Worm (Caenorhabditis elegans) whole organism, L1 larva: ENCODE measurements around the gene C14A4.7.
A peak's percentile ranks its signal among the peaks of the same experiment; 100 is the strongest.

ENCODE experiments used
- C16A3.4 ChIP-seq: fragments of 150-350 bp; optimal IDR thresholded peaks from 2 replicates; lab custom pipeline; 2014; ENCODE audit warnings: missing biosample characterization, missing genetic modification characterization
- F16B12.6 ChIP-seq: fragments of 150-350 bp; optimal IDR thresholded peaks from 2 replicates; lab custom pipeline; 2014; ENCODE audit warnings: missing biosample characterization, missing genetic modification characterization
- Y116A8C.19 ChIP-seq: sonication (generic microtip); optimal IDR thresholded peaks from 2 replicates; lab custom pipeline; 2016; ENCODE audit warnings: missing compliant biosample characterization, missing genetic modification characterization, borderline replicate concordance
- aha-1 ChIP-seq: fragments of 150-350 bp; optimal IDR thresholded peaks from 2 replicates; lab custom pipeline; 2014; ENCODE audit warnings: missing biosample characterization, missing genetic modification characterization
- alr-1 ChIP-seq: fragments of 200-800 bp; sonication (Bioruptor generic); optimal IDR thresholded peaks from 2 replicates; lab custom pipeline; 2018; ENCODE audit warnings: borderline replicate concordance, mild to moderate bottlenecking, missing genetic modification characterization, missing compliant biosample characterization
- aly-2 ChIP-seq: fragments of 150-350 bp; optimal IDR thresholded peaks from 2 replicates; lab custom pipeline; 2014; ENCODE audit warnings: missing biosample characterization, missing genetic modification characterization
- ceh-63 ChIP-seq: fragments of 200-800 bp; sonication (Bioruptor generic); optimal IDR thresholded peaks from 2 replicates; lab custom pipeline; 2018; ENCODE audit warnings: mild to moderate bottlenecking, missing genetic modification characterization, missing compliant biosample characterization
- ceh-82 ChIP-seq, 3 experiments: fragments of 150-350 bp in 1 of 3; sonication (generic microtip) in 2 of 3; optimal IDR thresholded peaks; 2 replicates each; lab custom pipeline; 2014 to 2017; ENCODE audit warnings: missing biosample characterization in 3 of 3, missing genetic modification characterization in 3 of 3
- ceh-88 ChIP-seq: fragments of 200-800 bp; sonication (Bioruptor generic); IDR thresholded peaks from 2 replicates; pipeline ENCODE4 v1.3.6; 2022; ENCODE audit warnings: missing genetic modification characterization, missing compliant biosample characterization
- ceh-90 ChIP-seq: sonication (generic microtip); optimal IDR thresholded peaks from 2 replicates; lab custom pipeline; 2016; ENCODE audit warnings: missing genetic modification characterization, missing compliant biosample characterization
- ces-1 ChIP-seq: fragments of 150-350 bp; optimal IDR thresholded peaks from 2 replicates; lab custom pipeline; 2014; ENCODE audit warnings: missing biosample characterization, missing genetic modification reagents, missing genetic modification characterization
- dpl-1 ChIP-seq, 3 experiments: fragments of 150-350 bp in 2 of 3; sonication (generic microtip) in 1 of 3; optimal IDR thresholded peaks; 2 replicates each; lab custom pipeline; 2014 to 2017; ENCODE audit warnings: missing biosample characterization in 3 of 3, missing genetic modification characterization in 3 of 3, missing genetic modification reagents in 3 of 3
- dsc-1 ChIP-seq: sonication (generic microtip); optimal IDR thresholded peaks from 2 replicates; lab custom pipeline; 2016; ENCODE audit warnings: mild to moderate bottlenecking, missing genetic modification characterization, missing compliant biosample characterization
- efl-3 ChIP-seq: fragments of 200-800 bp; sonication (Bioruptor generic); optimal IDR thresholded peaks from 2 replicates; lab custom pipeline; 2018; ENCODE audit warnings: mild to moderate bottlenecking, missing genetic modification characterization, missing compliant biosample characterization
- egl-27 ChIP-seq, 2 experiments: fragments of 150-350 bp in 1 of 2; sonication (generic microtip); optimal IDR thresholded peaks; 3 replicates each; lab custom pipeline; 2017 to 2018; ENCODE audit warnings: missing biosample characterization in 2 of 2, missing genetic modification characterization in 2 of 2, missing genetic modification reagents in 2 of 2
- elt-2 ChIP-seq: sonication (generic microtip); optimal IDR thresholded peaks from 2 replicates; lab custom pipeline; 2016; ENCODE audit warnings: missing genetic modification characterization, mild to moderate bottlenecking, inconsistent platforms, missing compliant biosample characterization, missing genetic modification reagents
- ets-5 ChIP-seq: fragments of 200-800 bp; sonication (Bioruptor generic); IDR thresholded peaks from 2 replicates; pipeline ENCODE4 v1.3.6; 2022; ENCODE audit warnings: missing genetic modification characterization, missing compliant biosample characterization
- fkh-8 ChIP-seq: sonication (generic microtip); optimal IDR thresholded peaks from 2 replicates; lab custom pipeline; 2016; ENCODE audit warnings: mild to moderate bottlenecking, missing genetic modification characterization, missing compliant biosample characterization
- fos-1 ChIP-seq: fragments of 150-350 bp; optimal IDR thresholded peaks from 2 replicates; lab custom pipeline; 2014; ENCODE audit warnings: missing biosample characterization, missing genetic modification characterization
- hlh-4 ChIP-seq: sonication (generic microtip); optimal IDR thresholded peaks from 2 replicates; lab custom pipeline; 2016; ENCODE audit warnings: mild to moderate bottlenecking, missing genetic modification characterization, missing compliant biosample characterization
- isw-1 ChIP-seq: fragments of 200-800 bp; sonication (Bioruptor generic); IDR thresholded peaks from 2 replicates; pipeline ENCODE4 v1.3.6; 2022; ENCODE audit warnings: missing genetic modification characterization, missing compliant biosample characterization
- jun-1 ChIP-seq: fragments of 150-350 bp; optimal IDR thresholded peaks from 2 replicates; lab custom pipeline; 2014; ENCODE audit warnings: missing biosample characterization, missing genetic modification reagents, missing genetic modification characterization
- lin-14 ChIP-seq: fragments of 200-800 bp; sonication (Bioruptor generic); optimal IDR thresholded peaks from 2 replicates; lab custom pipeline; 2018; ENCODE audit warnings: mild to moderate bottlenecking, missing genetic modification characterization, moderate library complexity, missing compliant biosample characterization
- lin-15B ChIP-seq: fragments of 150-350 bp; sonication (generic microtip); optimal IDR thresholded peaks from 3 replicates; lab custom pipeline; 2014; ENCODE audit warnings: missing biosample characterization, missing genetic modification characterization
- lin-39 ChIP-seq: fragments of 150-350 bp; optimal IDR thresholded peaks from 2 replicates; lab custom pipeline; 2014; ENCODE audit warnings: missing biosample characterization, missing genetic modification reagents, missing genetic modification characterization
- lir-3 ChIP-seq: sonication (generic microtip); optimal IDR thresholded peaks from 2 replicates; lab custom pipeline; 2016; ENCODE audit warnings: mild to moderate bottlenecking, missing genetic modification characterization, moderate library complexity, missing compliant biosample characterization; ENCODE audit not compliant: poor library complexity
- lsy-2 ChIP-seq, 2 experiments: fragments of 150-350 bp; optimal IDR thresholded peaks; 2 replicates each; lab custom pipeline; 2014; ENCODE audit warnings: missing biosample characterization in 2 of 2, missing genetic modification characterization in 2 of 2
- mab-9 ChIP-seq: fragments of 200-800 bp; sonication (Bioruptor generic); IDR thresholded peaks from 2 replicates; pipeline ENCODE4 v1.3.6; 2022; ENCODE audit warnings: missing genetic modification reagents, missing genetic modification characterization, missing compliant biosample characterization
- mdl-1 ChIP-seq, 2 experiments: fragments of 150-350 bp; optimal IDR thresholded peaks; 2 replicates each; lab custom pipeline; 2014 to 2017; ENCODE audit warnings: missing biosample characterization in 2 of 2, missing genetic modification characterization in 2 of 2, inconsistent platforms in 1 of 2
- mef-2 ChIP-seq: fragments of 150-350 bp; optimal IDR thresholded peaks from 2 replicates; lab custom pipeline; 2014; ENCODE audit warnings: missing biosample characterization, missing genetic modification characterization
- mep-1 ChIP-seq: fragments of 150-350 bp; optimal IDR thresholded peaks from 2 replicates; lab custom pipeline; 2014; ENCODE audit warnings: missing biosample characterization, missing genetic modification characterization
- nhr-12 ChIP-seq: sonication (generic microtip); optimal IDR thresholded peaks from 2 replicates; lab custom pipeline; 2017; ENCODE audit warnings: missing biosample characterization, missing genetic modification characterization
- nhr-19 ChIP-seq: fragments of 200-800 bp; sonication (Bioruptor generic); conservative IDR thresholded peaks from 2 replicates; pipeline ENCODE4 v1.3.6; 2022; ENCODE audit warnings: missing genetic modification characterization, missing compliant biosample characterization
- nhr-20 ChIP-seq: sonication (generic microtip); optimal IDR thresholded peaks from 2 replicates; lab custom pipeline; 2016; ENCODE audit warnings: mild to moderate bottlenecking, missing genetic modification characterization, missing compliant biosample characterization
- nhr-28 ChIP-seq: fragments of 150-350 bp; optimal IDR thresholded peaks from 2 replicates; lab custom pipeline; 2014; ENCODE audit warnings: missing biosample characterization, missing genetic modification characterization
- nhr-47 ChIP-seq: sonication (generic microtip); optimal IDR thresholded peaks from 2 replicates; lab custom pipeline; 2016; ENCODE audit warnings: mild to moderate bottlenecking, missing genetic modification characterization, moderate library complexity, missing compliant biosample characterization
- nhr-71 ChIP-seq: sonication (generic microtip); optimal IDR thresholded peaks from 2 replicates; lab custom pipeline; 2016; ENCODE audit warnings: mild to moderate bottlenecking, missing genetic modification characterization, moderate library complexity, missing compliant biosample characterization
- nhr-77 ChIP-seq: fragments of 150-350 bp; optimal IDR thresholded peaks from 2 replicates; lab custom pipeline; 2014; ENCODE audit warnings: missing biosample characterization, missing genetic modification characterization
- nhr-84 ChIP-seq: sonication (generic microtip); optimal IDR thresholded peaks from 2 replicates; lab custom pipeline; 2017; ENCODE audit warnings: missing biosample characterization, missing genetic modification characterization
- pqm-1 ChIP-seq: sonication (generic microtip); optimal IDR thresholded peaks from 3 replicates; lab custom pipeline; 2017; ENCODE audit warnings: missing biosample characterization, missing genetic modification characterization
- rnt-1 ChIP-seq: sonication (generic microtip); optimal IDR thresholded peaks from 2 replicates; lab custom pipeline; 2016; ENCODE audit warnings: mild to moderate bottlenecking, missing genetic modification characterization, moderate library complexity, missing compliant biosample characterization
- skn-1 ChIP-seq: fragments of 150-350 bp; optimal IDR thresholded peaks from 2 replicates; lab custom pipeline; 2014; ENCODE audit warnings: missing biosample characterization, missing genetic modification characterization
- snu-23 ChIP-seq: sonication (generic microtip); optimal IDR thresholded peaks from 2 replicates; lab custom pipeline; 2016; ENCODE audit warnings: missing genetic modification characterization, missing compliant biosample characterization
- sox-4 ChIP-seq: sonication (generic microtip); optimal IDR thresholded peaks from 2 replicates; lab custom pipeline; 2016; ENCODE audit warnings: missing genetic modification characterization, missing compliant biosample characterization
- swsn-7 ChIP-seq: sonication (generic microtip); optimal IDR thresholded peaks from 2 replicates; lab custom pipeline; 2016; ENCODE audit warnings: missing genetic modification characterization, missing compliant biosample characterization
- tlp-1 ChIP-seq: fragments of 150-350 bp; optimal IDR thresholded peaks from 2 replicates; lab custom pipeline; 2014; ENCODE audit warnings: missing biosample characterization, missing genetic modification characterization
- unc-130 ChIP-seq: fragments of 150-350 bp; optimal IDR thresholded peaks from 2 replicates; lab custom pipeline; 2017; ENCODE audit warnings: missing biosample characterization, missing genetic modification characterization, inconsistent platforms
- unc-30 ChIP-seq: sonication (generic microtip); optimal IDR thresholded peaks from 2 replicates; lab custom pipeline; 2017; ENCODE audit warnings: missing biosample characterization, missing genetic modification characterization
- unc-62 ChIP-seq: fragments of 150-350 bp; optimal IDR thresholded peaks from 2 replicates; lab custom pipeline; 2014; ENCODE audit warnings: missing biosample characterization, missing genetic modification reagents, missing genetic modification characterization
- unc-86 ChIP-seq: sonication (generic microtip); optimal IDR thresholded peaks from 2 replicates; lab custom pipeline; 2016; ENCODE audit warnings: missing genetic modification characterization, missing compliant biosample characterization
- unc-98 ChIP-seq: fragments of 200-800 bp; sonication (Bioruptor generic); IDR thresholded peaks from 2 replicates; pipeline ENCODE4 v1.3.6; 2022; ENCODE audit warnings: missing genetic modification characterization, missing compliant biosample characterization
- xbp-1 ChIP-seq: sonication (generic microtip); optimal IDR thresholded peaks from 2 replicates; lab custom pipeline; 2016; ENCODE audit warnings: missing genetic modification characterization, missing compliant biosample characterization
- zag-1 ChIP-seq: fragments of 150-350 bp; optimal IDR thresholded peaks from 2 replicates; lab custom pipeline; 2014; ENCODE audit warnings: missing biosample characterization, missing genetic modification characterization
- ztf-11 ChIP-seq, 2 experiments: sonication (generic microtip); optimal IDR thresholded peaks; 2 replicates each; lab custom pipeline; 2016 to 2017; ENCODE audit warnings: missing genetic modification characterization in 2 of 2, missing biosample characterization in 1 of 2, missing compliant biosample characterization in 1 of 2

The C14A4.7 gene

ce11 chrII:10558962-10559415, 37.4 kb downstream of the C14A4.7 start:
- TF ChIP-seq hlh-4 (tag; lab: Kevin White, UChicago) (no peak), egl-27 (tag; optimal IDR thresholded peaks at IDR 0.05; lab: Kevin White, UChicago) (no peak), mef-2 (tag; lab: Kevin White, UChicago) (no peak), lin-15B (tag; lab: Kevin White, UChicago) (no peak), nhr-77 (tag; lab: Kevin White, UChicago) (no peak), ceh-63 (no peak), xbp-1 (tag; lab: Kevin White, UChicago) (peak; percentile 87), isw-1 (peak; percentile 58), skn-1 (tag; lab: Kevin White, UChicago) (peak; percentile 45), jun-1 (peak; percentile 43), fkh-8 (tag; lab: Kevin White, UChicago) (peak; percentile 60), F16B12.6 (tag; lab: Kevin White, UChicago) (no peak), aly-2 (tag; lab: Kevin White, UChicago) (no peak), nhr-84 (no peak), ceh-90 (tag; lab: Kevin White, UChicago) (no peak), snu-23 (GFP tag; lab: Kevin White, UChicago) (peak; percentile 93), Y116A8C.19 (tag; lab: Kevin White, UChicago) (no peak), ets-5 (GFP tag; lab: Robert Waterston, UW) (no peak), unc-130 (peak; percentile 31), unc-98 (GFP tag; lab: Robert Waterston, UW) (no peak), lin-39 (tag; lab: Kevin White, UChicago) (peak; percentile 64), mep-1 (peak; percentile 82), lsy-2 (tag; optimal IDR thresholded peaks at IDR 0.05; lab: Kevin White, UChicago) (peak; percentile 67 to 68), tlp-1 (no peak), dsc-1 (tag; lab: Kevin White, UChicago) (peak; percentile 70), nhr-47 (tag; lab: Kevin White, UChicago) (peak; percentile 88), ceh-88 (peak; percentile 80), nhr-12 (tag; lab: Kevin White, UChicago) (no peak), zag-1 (tag; lab: Kevin White, UChicago) (no peak), aha-1 (tag; lab: Kevin White, UChicago) (peak; percentile 87), mdl-1 (tag; optimal IDR thresholded peaks at IDR 0.05; lab: Kevin White, UChicago) (peak in 1 of 2 experiments; percentile 97), pqm-1 (no peak), ceh-82 (tag; optimal IDR thresholded peaks at IDR 0.05; lab: Kevin White, UChicago) (peak; percentile 12 to 56 (median 37)), nhr-19 (GFP tag; lab: Robert Waterston, UW) (peak; percentile 87), swsn-7 (tag; lab: Kevin White, UChicago) (peak; percentile 83), sox-4 (tag; lab: Kevin White, UChicago) (peak; percentile 70), nhr-20 (tag; lab: Kevin White, UChicago) (peak; percentile 95), efl-3 (GFP tag; lab: Kevin White, UChicago) (peak; percentile 69), nhr-71 (peak; percentile 96), ces-1 (GFP tag; lab: Kevin White, UChicago) (no peak), alr-1 (tag; lab: Kevin White, UChicago) (no peak), unc-86 (tag; lab: Kevin White, UChicago) (peak; percentile 78), elt-2 (peak; percentile 25), lir-3 (tag; lab: Kevin White, UChicago) (peak; percentile 78), lin-14 (GFP tag; lab: Kevin White, UChicago) (peak; percentile 97), rnt-1 (tag; lab: Kevin White, UChicago) (peak; percentile 89), mab-9 (GFP tag; lab: Robert Waterston, UW) (peak; percentile 87), nhr-28 (tag; lab: Kevin White, UChicago) (no peak), fos-1 (tag; lab: Kevin White, UChicago) (no peak), unc-30 (tag; lab: Kevin White, UChicago) (no peak), ztf-11 (tag; optimal IDR thresholded peaks at IDR 0.05; lab: Kevin White, UChicago) (peak in 1 of 2 experiments; percentile 79), C16A3.4 (peak; percentile 78), dpl-1 (GFP tag; optimal IDR thresholded peaks at IDR 0.05; lab: Kevin White, UChicago) (peak; percentile 47 to 65 (median 58)), unc-62 (GFP tag; lab: Kevin White, UChicago) (no peak)
